Worm (Caenorhabditis elegans) whole organism, L4 larva: Measurements from ENCODE around the gene C18A11.3.
A peak's percentile ranks its signal among the peaks of the same experiment; 100 is the strongest.

ENCODE experiments used
- F26F4.8 ChIP-seq: fragments of 200-800 bp; sonication (Bioruptor generic); conservative IDR thresholded peaks from 2 replicates; pipeline ENCODE4 v1.3.6; 2022; ENCODE audit warnings: missing genetic modification characterization, missing compliant biosample characterization
- F49E8.2 ChIP-seq: sonication (generic microtip); optimal IDR thresholded peaks from 2 replicates; lab custom pipeline; 2016; ENCODE audit warnings: missing compliant biosample characterization, mild to moderate bottlenecking, missing genetic modification characterization, borderline replicate concordance
- R02D3.7 ChIP-seq: fragments of 150-350 bp; sonication (generic microtip); optimal IDR thresholded peaks from 3 replicates; lab custom pipeline; 2014; ENCODE audit warnings: missing biosample characterization, missing genetic modification characterization
- T20F7.1 ChIP-seq: fragments of 200-800 bp; sonication (Bioruptor generic); optimal IDR thresholded peaks from 2 replicates; lab custom pipeline; 2018; ENCODE audit warnings: mild to moderate bottlenecking, missing genetic modification characterization, missing compliant biosample characterization
- Y105C5A.15 ChIP-seq: fragments of 200-800 bp; sonication (Bioruptor generic); IDR thresholded peaks from 2 replicates; pipeline ENCODE4 v1.3.6; 2022; ENCODE audit warnings: missing genetic modification characterization, missing compliant biosample characterization
- Y75B8A.6 ChIP-seq: fragments of 200-800 bp; sonication (Bioruptor generic); IDR thresholded peaks from 2 replicates; pipeline ENCODE4 v1.3.6; 2022; ENCODE audit warnings: missing genetic modification reagents, missing genetic modification characterization, missing compliant biosample characterization
- ZK337.2 ChIP-seq: fragments of 200-800 bp; sonication (Bioruptor generic); IDR thresholded peaks from 2 replicates; pipeline ENCODE4 v1.3.6; 2022; ENCODE audit warnings: missing genetic modification reagents, missing genetic modification characterization, missing compliant biosample characterization
- ZK546.5 ChIP-seq, 2 experiments: sonication (generic microtip); optimal IDR thresholded peaks; 2 replicates each; lab custom pipeline; 2017; ENCODE audit warnings: missing biosample characterization in 2 of 2, missing genetic modification characterization in 2 of 2
- aly-2 ChIP-seq: sonication (generic microtip); optimal IDR thresholded peaks from 2 replicates; lab custom pipeline; 2018; ENCODE audit warnings: missing biosample characterization, missing genetic modification characterization
- attf-4 ChIP-seq: sonication (generic microtip); optimal IDR thresholded peaks from 3 replicates; lab custom pipeline; 2017; ENCODE audit warnings: missing biosample characterization, missing genetic modification characterization
- ceh-32 ChIP-seq: sonication (generic microtip); optimal IDR thresholded peaks from 2 replicates; lab custom pipeline; 2016; ENCODE audit warnings: mild to moderate bottlenecking, missing genetic modification characterization, missing compliant biosample characterization; ENCODE audit not compliant: poor library complexity
- ceh-44 ChIP-seq: fragments of 200-800 bp; sonication (Bioruptor generic); IDR thresholded peaks from 2 replicates; pipeline ENCODE4 v1.3.6; 2022; ENCODE audit warnings: missing genetic modification reagents, missing genetic modification characterization, missing compliant biosample characterization
- ceh-82 ChIP-seq: sonication (generic microtip); optimal IDR thresholded peaks from 2 replicates; lab custom pipeline; 2017; ENCODE audit warnings: missing biosample characterization, missing genetic modification characterization
- cey-2 ChIP-seq: sonication (generic microtip); optimal IDR thresholded peaks from 3 replicates; lab custom pipeline; 2017; ENCODE audit warnings: missing genetic modification characterization, mild to moderate bottlenecking, missing compliant biosample characterization, antibody characterized with exemption, borderline replicate concordance; ENCODE audit not compliant: insufficient read depth
- daf-19 ChIP-seq: fragments of 200-800 bp; sonication (Bioruptor generic); conservative IDR thresholded peaks from 2 replicates; pipeline ENCODE4 v1.3.6; 2022; ENCODE audit warnings: missing genetic modification characterization, missing compliant biosample characterization
- daf-8 ChIP-seq: fragments of 200-800 bp; sonication (Bioruptor generic); IDR thresholded peaks from 2 replicates; pipeline ENCODE4 v1.3.6; 2022; ENCODE audit warnings: missing genetic modification characterization, missing compliant biosample characterization
- dmd-9 ChIP-seq: fragments of 200-800 bp; sonication (Bioruptor generic); IDR thresholded peaks from 2 replicates; pipeline ENCODE4 v1.3.6; 2022; ENCODE audit warnings: missing genetic modification reagents, missing genetic modification characterization, missing compliant biosample characterization
- dpl-1 ChIP-seq: fragments of 150-350 bp; optimal IDR thresholded peaks from 2 replicates; lab custom pipeline; 2014; ENCODE audit warnings: missing biosample characterization, missing genetic modification reagents, missing genetic modification characterization
- dve-1 ChIP-seq: sonication (generic microtip); optimal IDR thresholded peaks from 2 replicates; lab custom pipeline; 2017; ENCODE audit warnings: antibody characterized with exemption, mild to moderate bottlenecking, missing genetic modification characterization, missing compliant biosample characterization; ENCODE audit not compliant: insufficient read depth
- fkh-10 ChIP-seq: fragments of 150-350 bp; optimal IDR thresholded peaks from 2 replicates; lab custom pipeline; 2014; ENCODE audit warnings: missing biosample characterization, missing genetic modification reagents, missing genetic modification characterization
- fos-1 ChIP-seq: fragments of 150-350 bp; optimal IDR thresholded peaks from 2 replicates; lab custom pipeline; 2014; ENCODE audit warnings: missing biosample characterization, missing genetic modification characterization
- hlh-11 ChIP-seq: fragments of 200-800 bp; sonication (Bioruptor generic); optimal IDR thresholded peaks from 2 replicates; lab custom pipeline; 2018; ENCODE audit warnings: mild to moderate bottlenecking, missing genetic modification characterization, missing compliant biosample characterization
- lin-13 ChIP-seq: fragments of 150-350 bp; optimal IDR thresholded peaks from 2 replicates; lab custom pipeline; 2014; ENCODE audit warnings: missing biosample characterization, missing genetic modification reagents, missing genetic modification characterization
- lin-39 ChIP-seq: fragments of 150-350 bp; optimal IDR thresholded peaks from 2 replicates; lab custom pipeline; 2014; ENCODE audit warnings: missing biosample characterization, missing genetic modification reagents, missing genetic modification characterization
- madf-5 ChIP-seq, 2 experiments: fragments of 200-800 bp; sonication (Bioruptor generic); IDR thresholded peaks; 2 replicates each; pipeline ENCODE4 v1.3.6; 2022; ENCODE audit warnings: missing compliant biosample characterization in 2 of 2, missing genetic modification characterization in 2 of 2
- madf-9 ChIP-seq: fragments of 200-800 bp; sonication (Bioruptor generic); conservative IDR thresholded peaks from 2 replicates; pipeline ENCODE4 v1.3.6; 2022; ENCODE audit warnings: missing genetic modification reagents, missing genetic modification characterization, missing compliant biosample characterization
- nhr-10 ChIP-seq: fragments of 150-350 bp; optimal IDR thresholded peaks from 2 replicates; lab custom pipeline; 2014; ENCODE audit warnings: missing biosample characterization, missing genetic modification characterization
- nhr-25 ChIP-seq: sonication (generic microtip); optimal IDR thresholded peaks from 2 replicates; lab custom pipeline; 2017; ENCODE audit warnings: missing genetic modification characterization, mild to moderate bottlenecking, missing compliant biosample characterization, antibody characterized with exemption, moderate library complexity, borderline replicate concordance; ENCODE audit not compliant: insufficient read depth
- nhr-28 ChIP-seq: fragments of 150-350 bp; optimal IDR thresholded peaks from 2 replicates; lab custom pipeline; 2014; ENCODE audit warnings: missing biosample characterization, missing genetic modification characterization
- nhr-41 ChIP-seq: fragments of 200-800 bp; sonication (Bioruptor generic); IDR thresholded peaks from 2 replicates; pipeline ENCODE4 v1.3.6; 2022; ENCODE audit warnings: missing genetic modification reagents, missing genetic modification characterization, missing compliant biosample characterization
- nhr-42 ChIP-seq: fragments of 200-800 bp; sonication (Bioruptor generic); IDR thresholded peaks from 2 replicates; pipeline ENCODE4 v1.3.6; 2022; ENCODE audit warnings: missing genetic modification characterization, missing compliant biosample characterization
- nhr-48 ChIP-seq: sonication (generic microtip); optimal IDR thresholded peaks from 2 replicates; lab custom pipeline; 2016; ENCODE audit warnings: mild to moderate bottlenecking, missing genetic modification characterization, missing compliant biosample characterization
- nhr-6 ChIP-seq: fragments of 150-350 bp; optimal IDR thresholded peaks from 2 replicates; lab custom pipeline; 2014; ENCODE audit warnings: missing biosample characterization, missing genetic modification characterization
- nhr-77 ChIP-seq: fragments of 150-350 bp; optimal IDR thresholded peaks from 2 replicates; lab custom pipeline; 2014; ENCODE audit warnings: missing biosample characterization, missing genetic modification characterization
- pha-4 ChIP-seq, 2 experiments: fragments of 150-350 bp in 1 of 2; fragments of 200-800 bp in 1 of 2; sonication (Bioruptor generic) in 1 of 2; IDR thresholded peaks in 1 of 2; optimal IDR thresholded peaks in 1 of 2; 2 replicates each; pipeline versions ENCODE4 v1.3.6 to Lab custom; 2014 to 2022; ENCODE audit warnings: missing genetic modification characterization in 2 of 2, missing genetic modification reagents in 2 of 2, missing biosample characterization in 1 of 2, missing compliant biosample characterization in 1 of 2
- php-3 ChIP-seq: fragments of 200-800 bp; sonication (Bioruptor generic); IDR thresholded peaks from 2 replicates; pipeline ENCODE4 v1.3.6; 2022; ENCODE audit warnings: missing genetic modification reagents, missing genetic modification characterization, missing compliant biosample characterization
- pqm-1 ChIP-seq: sonication (generic microtip); optimal IDR thresholded peaks from 2 replicates; lab custom pipeline; 2017; ENCODE audit warnings: missing biosample characterization, missing genetic modification characterization
- rbr-2 ChIP-seq: sonication (generic microtip); optimal IDR thresholded peaks from 2 replicates; lab custom pipeline; 2016; ENCODE audit warnings: missing genotype, missing genetic modification characterization, missing compliant biosample characterization
- saeg-2 ChIP-seq: fragments of 200-800 bp; sonication (Bioruptor generic); IDR thresholded peaks from 2 replicates; pipeline ENCODE4 v1.3.6; 2022; ENCODE audit warnings: missing genetic modification reagents, missing genetic modification characterization, missing compliant biosample characterization
- set-16 ChIP-seq: fragments of 200-800 bp; sonication (Bioruptor generic); IDR thresholded peaks from 2 replicates; pipeline ENCODE4 v1.3.6; 2022; ENCODE audit warnings: missing genetic modification reagents, missing genetic modification characterization, missing compliant biosample characterization
- snpc-1.2 ChIP-seq: fragments of 200-800 bp; sonication (Bioruptor generic); IDR thresholded peaks from 2 replicates; pipeline ENCODE4 v1.3.6; 2022; ENCODE audit warnings: missing genetic modification reagents, missing genetic modification characterization, missing compliant biosample characterization
- spr-1 ChIP-seq: sonication (generic microtip); optimal IDR thresholded peaks from 2 replicates; lab custom pipeline; 2016; ENCODE audit warnings: mild to moderate bottlenecking, missing genetic modification characterization, missing compliant biosample characterization
- spr-3 ChIP-seq: fragments of 200-800 bp; sonication (Bioruptor generic); optimal IDR thresholded peaks from 2 replicates; lab custom pipeline; 2018; ENCODE audit warnings: mild to moderate bottlenecking, missing genetic modification characterization, missing compliant biosample characterization
- tra-1 ChIP-seq: fragments of 200-800 bp; sonication (Bioruptor generic); IDR thresholded peaks from 2 replicates; pipeline ENCODE4 v1.3.6; 2022; ENCODE audit warnings: missing genetic modification reagents, missing genetic modification characterization, missing compliant biosample characterization
- unc-62 ChIP-seq, 3 experiments: fragments of 150-350 bp in 1 of 3; sonication (generic microtip); optimal IDR thresholded peaks in 2 of 3; peaks in 1 of 3; 1 replicate in 1 of 3; 2 replicates in 2 of 3; lab custom pipeline; 2014 to 2017; ENCODE audit warnings: missing biosample characterization in 3 of 3, missing genetic modification characterization in 3 of 3, missing genetic modification reagents in 3 of 3, missing genotype in 1 of 3
- vab-7 ChIP-seq: fragments of 200-800 bp; sonication (Bioruptor generic); IDR thresholded peaks from 2 replicates; pipeline ENCODE4 v1.3.6; 2022; ENCODE audit warnings: missing genetic modification reagents, missing genetic modification characterization, missing compliant biosample characterization
- zag-1 ChIP-seq: fragments of 150-350 bp; optimal IDR thresholded peaks from 2 replicates; lab custom pipeline; 2014; ENCODE audit warnings: missing biosample characterization, missing genetic modification characterization
- zfp-2 ChIP-seq: sonication (generic microtip); optimal IDR thresholded peaks from 2 replicates; lab custom pipeline; 2016; ENCODE audit warnings: mild to moderate bottlenecking, missing genetic modification characterization, missing compliant biosample characterization
- zfp-3 ChIP-seq: fragments of 200-800 bp; sonication (Bioruptor generic); conservative IDR thresholded peaks from 2 replicates; pipeline ENCODE4 v1.3.6; 2022; ENCODE audit warnings: missing genetic modification reagents, missing genetic modification characterization, missing compliant biosample characterization

C18A11.3 gene

DNA sequence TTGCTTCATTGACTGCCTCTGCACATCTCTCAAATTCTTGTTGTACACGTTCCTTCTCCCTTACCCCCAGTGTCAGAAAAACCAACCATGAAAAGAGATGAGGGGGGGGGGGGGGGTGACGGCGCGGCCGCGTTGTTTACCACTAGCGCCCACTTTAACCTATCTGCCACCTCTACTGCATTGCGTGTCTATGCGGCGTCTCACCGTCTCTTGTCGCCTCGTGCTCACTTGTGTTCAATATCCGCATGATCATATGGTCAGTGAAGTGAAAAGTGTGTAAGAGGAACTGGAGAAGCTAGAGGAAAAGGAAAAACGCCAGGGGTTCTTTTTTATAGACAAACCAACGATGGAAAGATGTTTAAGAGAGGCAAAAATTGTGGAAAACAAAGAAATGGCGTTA is 41.3 kb upstream of the C18A11.3 start (continued):
- TF ChIP-seq ceh-44 = no peak
- peak; percentile 87 for TF ChIP-seq nhr-6
- peak; percentile 67 for TF ChIP-seq madf-9 (GFP tag; lab: Robert Waterston, UW)
- no peak for TF ChIP-seq Y105C5A.15
- peak; percentile 49; the same call in 1 of the 2 replicates for TF ChIP-seq nhr-41 (GFP tag; lab: Robert Waterston, UW)
- TF ChIP-seq spr-3 (GFP tag; lab: Kevin White, UChicago) = no peak
- TF ChIP-seq ZK337.2 = no peak
- TF ChIP-seq dmd-9 (GFP tag; lab: Robert Waterston, UW) = no peak
- TF ChIP-seq set-16 = peak; percentile 81
- no peak for TF ChIP-seq attf-4
- no peak for TF ChIP-seq cey-2 (tag; lab: Kevin White, UChicago)
- peak; percentile 59 for TF ChIP-seq lin-13 (GFP tag; lab: Kevin White, UChicago)
- TF ChIP-seq ZK546.5 (tag; optimal IDR thresholded peaks at IDR 0.05; lab: Kevin White, UChicago) = no peak
- TF ChIP-seq nhr-10 (tag; lab: Kevin White, UChicago) = peak; percentile 84
- TF ChIP-seq Y75B8A.6 (GFP tag; lab: Robert Waterston, UW) = 0 out of 2 replicates have a peak, but pooled peaks have one; percentile 46
- TF ChIP-seq ceh-82 (tag; lab: Kevin White, UChicago) = no peak
- no peak for TF ChIP-seq daf-8
- TF ChIP-seq F26F4.8 (GFP tag; lab: Robert Waterston, UW) = no peak
- peak; percentile 98 for TF ChIP-seq hlh-11 (tag; lab: Kevin White, UChicago)
- no peak for TF ChIP-seq lin-39
- TF ChIP-seq rbr-2 (tag; lab: Kevin White, UChicago) = peak; percentile 88
- TF ChIP-seq R02D3.7 (tag; lab: Kevin White, UChicago) = no peak
- TF ChIP-seq zfp-2 (tag; lab: Kevin White, UChicago) = no peak
- TF ChIP-seq ceh-32 (tag; lab: Kevin White, UChicago) = no peak
- peak; percentile 75 for TF ChIP-seq T20F7.1 (GFP tag; lab: Kevin White, UChicago)
- no peak for TF ChIP-seq snpc-1.2 (GFP tag; lab: Robert Waterston, UW)
- peak; percentile 46; the same call in 1 of the 2 replicates for TF ChIP-seq vab-7
- TF ChIP-seq fos-1 (tag; lab: Kevin White, UChicago) = no peak
- TF ChIP-seq spr-1 (tag; lab: Kevin White, UChicago) = no peak
- peak; percentile 93 for TF ChIP-seq fkh-10 (GFP tag; lab: Kevin White, UChicago)
- peak in 1 of 2 experiments; percentile 63 for TF ChIP-seq unc-62 (GFP tag; optimal IDR thresholded peaks at IDR 0.05 in 1 of 2; lab: Kevin White, UChicago)
- TF ChIP-seq unc-62 (tag; optimal IDR thresholded peaks at IDR 0.05; lab: Kevin White, UChicago) = no peak
- peak; percentile 77; the same call in 1 of the 2 replicates for TF ChIP-seq nhr-42 (GFP tag; lab: Robert Waterston, UW)
- TF ChIP-seq nhr-28 (tag; lab: Kevin White, UChicago) = peak; percentile 79
- peak; percentile 62 for TF ChIP-seq nhr-25 (tag; lab: Kevin White, UChicago)
- TF ChIP-seq nhr-48 = peak; percentile 72
- no peak for TF ChIP-seq F49E8.2 (tag; lab: Kevin White, UChicago)
- peak; percentile 91 for TF ChIP-seq dve-1 (tag; lab: Kevin White, UChicago)
- peak; percentile 11 for TF ChIP-seq dpl-1 (GFP tag; lab: Kevin White, UChicago)
- TF ChIP-seq saeg-2 = 0 out of 2 replicates have a peak, but pooled peaks have one; percentile 60
- peak; percentile 75 for TF ChIP-seq nhr-77 (tag; lab: Kevin White, UChicago)
- no peak for TF ChIP-seq daf-19 (GFP tag; lab: Robert Waterston, UW)
- TF ChIP-seq madf-5 (GFP tag; IDR thresholded peaks at IDR 0.05; lab: Robert Waterston, UW) = 0 out of 4 replicates have a peak, but pooled peaks of 1 of the 2 experiments have one; percentile 34
- TF ChIP-seq php-3 (GFP tag; lab: Robert Waterston, UW) = peak; percentile 61; the same call in 1 of the 2 replicates
- peak; percentile 88 for TF ChIP-seq tra-1 (GFP tag; lab: Robert Waterston, UW)
- no peak for TF ChIP-seq zag-1 (tag; lab: Kevin White, UChicago)
- no peak for TF ChIP-seq aly-2
- peak; percentile 85 for TF ChIP-seq pha-4 (GFP tag; IDR thresholded peaks at IDR 0.05; lab: Robert Waterston, UW)
- peak; percentile 27 for TF ChIP-seq pha-4 (tag; optimal IDR thresholded peaks at IDR 0.05; lab: Kevin White, UChicago)
- TF ChIP-seq pqm-1 (tag; lab: Kevin White, UChicago) = peak; percentile 24
- 0 out of 2 replicates have a peak, but pooled peaks have one; percentile 51 for TF ChIP-seq zfp-3 (GFP tag; lab: Robert Waterston, UW)
